Worm (Caenorhabditis elegans) whole organism, L2 larva: Measurements from ENCODE around the gene pkhm-2.

Experiments used
- elt-1 ChIP-seq: fragments of 150-350 bp; optimal IDR thresholded peaks from 2 replicates; lab custom pipeline; 2014; ENCODE audit warnings: missing biosample characterization, missing genetic modification characterization
- gmeb-1 ChIP-seq: fragments of 150-350 bp; optimal IDR thresholded peaks from 2 replicates; lab custom pipeline; 2014; ENCODE audit warnings: missing biosample characterization, missing genetic modification characterization

- TF ChIP-seq elt-1 (tag; lab: Kevin White, UChicago) = no peak
- TF ChIP-seq gmeb-1 (tag; lab: Kevin White, UChicago) = peak; percentile 31
Observed at ce11 chrX:15158699-15159312, 22.5 kb downstream of the pkhm-2 start, which contains the start of gene C11G10.1.
